Fruit fly (Drosophila melanogaster): Measurements from ENCODE around the gene alpha-Est5.

- TF ChIP-seq CG10462 (GFP tag; optimal IDR thresholded peaks at IDR 0.05): no peak
- peak; percentile 77 for TF ChIP-seq exex (tag; optimal IDR thresholded peaks at IDR 0.05)
- no peak for TF ChIP-seq slbo (GFP tag; IDR thresholded peaks at IDR 0.05)
- no peak for TF ChIP-seq NC2α (GFP tag; optimal IDR thresholded peaks at IDR 0.05)
- no peak for TF ChIP-seq Fer2 (tag; optimal IDR thresholded peaks at IDR 0.05)
- no peak for TF ChIP-seq CG5953 (GFP tag; IDR thresholded peaks at IDR 0.05)
- TF ChIP-seq CG11247 (GFP tag; IDR thresholded peaks at IDR 0.05): no peak
- TF ChIP-seq Side (GFP tag; optimal IDR thresholded peaks at IDR 0.05): no peak
- no peak for TF ChIP-seq Usf (GFP tag; optimal IDR thresholded peaks at IDR 0.05)
Observed at dm6 chr3R:7497488-7497887, 38.7 kb downstream of the alpha-Est5 start.
